Worm (Caenorhabditis elegans) whole organism, midembryonic: ENCODE results near the gene F35G12.7.

ENCODE experiments used
- T22C8.4 ChIP-seq: fragments of 200-800 bp; sonication (Bioruptor generic); IDR thresholded peaks from 2 replicates; pipeline ENCODE4 v1.3.6; 2022; ENCODE audit warnings: missing genetic modification characterization, missing compliant biosample characterization
- cog-1 ChIP-seq: sonication (generic microtip); optimal IDR thresholded peaks from 2 replicates; lab custom pipeline; 2016; ENCODE audit warnings: missing genetic modification characterization, missing compliant biosample characterization
- flt-1 ChIP-seq: fragments of 200-800 bp; sonication (Bioruptor generic); IDR thresholded peaks from 2 replicates; pipeline ENCODE4 v1.3.6; 2022; ENCODE audit warnings: missing genetic modification characterization, missing compliant biosample characterization
- klf-2 ChIP-seq: fragments of 200-800 bp; sonication (Bioruptor generic); conservative IDR thresholded peaks from 2 replicates; pipeline ENCODE4 v1.3.6; 2022; ENCODE audit warnings: missing genetic modification reagents, missing genetic modification characterization, missing compliant biosample characterization
- med-1 ChIP-seq: sonication (generic microtip); optimal IDR thresholded peaks from 2 replicates; lab custom pipeline; 2017; ENCODE audit warnings: missing genetic modification characterization, mild to moderate bottlenecking, missing compliant biosample characterization, antibody characterized with exemption, missing genetic modification reagents; ENCODE audit not compliant: insufficient read depth
- ref-1 ChIP-seq: fragments of 200-800 bp; sonication (Bioruptor generic); conservative IDR thresholded peaks from 2 replicates; pipeline ENCODE4 v1.3.6; 2022; ENCODE audit warnings: missing genetic modification reagents, missing genetic modification characterization, missing compliant biosample characterization
- tab-1 ChIP-seq: fragments of 200-800 bp; sonication (Bioruptor generic); IDR thresholded peaks from 2 replicates; pipeline ENCODE4 v1.3.6; 2022; ENCODE audit warnings: missing genetic modification characterization, missing compliant biosample characterization
- ztf-23 ChIP-seq: fragments of 200-800 bp; sonication (Bioruptor generic); IDR thresholded peaks from 2 replicates; pipeline ENCODE4 v1.3.6; 2022; ENCODE audit warnings: missing genetic modification reagents, missing genetic modification characterization, missing compliant biosample characterization
- ztf-29 ChIP-seq: fragments of 200-800 bp; sonication (Bioruptor generic); IDR thresholded peaks from 2 replicates; pipeline ENCODE4 v1.3.6; 2022; ENCODE audit warnings: missing genetic modification reagents, missing genetic modification characterization, missing compliant biosample characterization

- TF ChIP-seq klf-2 (GFP tag; lab: Robert Waterston, UW) (no peak), tab-1 (GFP tag; lab: Robert Waterston, UW) (no peak), med-1 (GFP tag; lab: Kevin White, UChicago) (no peak), ref-1 (GFP tag; lab: Robert Waterston, UW) (no peak), T22C8.4 (GFP tag; lab: Robert Waterston, UW) (no peak), cog-1 (tag; lab: Kevin White, UChicago) (no peak), ztf-29 (GFP tag; lab: Robert Waterston, UW) (no peak), ztf-23 (no peak), flt-1 (GFP tag; lab: Robert Waterston, UW) (no peak)
Measured at ce11 chrIII:4548739-4549138, 38.4 kb downstream of the F35G12.7 start, which contains the start of gene M88.4.
